Fruit fly (Drosophila melanogaster) whole organism, embryonic: ENCODE measurements around the gene CG17472.

ENCODE experiments used
- Abd-B ChIP-seq: fragments of 200-800 bp; sonication (Bioruptor generic); optimal IDR thresholded peaks from 2 replicates; lab custom pipeline; 2018; ENCODE audit warnings: missing biosample characterization, mild to moderate bottlenecking, missing genetic modification characterization, moderate library complexity
- BEAF-32 ChIP-seq: fragments of 200-800 bp; sonication (Bioruptor generic); optimal IDR thresholded peaks from 3 replicates; lab custom pipeline; 2017; ENCODE audit warnings: missing biosample characterization, missing genetic modification characterization, mild to moderate bottlenecking, moderate library complexity, missing genetic modification reagents
- Bgb ChIP-seq: fragments of 200-800 bp; sonication (Bioruptor generic); IDR thresholded peaks from 2 replicates; pipeline ENCODE4 v1.3.6; 2022; ENCODE audit warnings: missing biosample characterization, missing genetic modification characterization; ENCODE audit not compliant: partially characterized antibody
- CG10321 ChIP-seq: fragments of 200-800 bp; sonication (Bioruptor generic); IDR thresholded peaks from 2 replicates; pipeline ENCODE4 v1.3.6; 2022; ENCODE audit warnings: missing biosample characterization, missing genetic modification characterization
- CG12236 ChIP-seq: fragments of 200-800 bp; sonication (Bioruptor generic); optimal IDR thresholded peaks from 2 replicates; lab custom pipeline; 2016; ENCODE audit warnings: missing biosample characterization, missing genetic modification characterization
- CG12659 ChIP-seq: fragments of 200-800 bp; sonication (Bioruptor generic); optimal IDR thresholded peaks from 3 replicates; lab custom pipeline; 2017; ENCODE audit warnings: mild to moderate bottlenecking, missing biosample characterization, missing genetic modification reagents, missing genetic modification characterization
- CG13287 ChIP-seq: fragments of 200-800 bp; sonication (Bioruptor generic); IDR thresholded peaks from 2 replicates; pipeline ENCODE4 v1.3.6; 2022; ENCODE audit warnings: missing biosample characterization, missing genetic modification characterization; ENCODE audit not compliant: partially characterized antibody
- CG14050 ChIP-seq: fragments of 200-800 bp; sonication (Bioruptor generic); IDR thresholded peaks from 3 replicates; pipeline ENCODE4 v1.3.6; 2022; ENCODE audit warnings: missing biosample characterization, missing genetic modification characterization
- CG14441 ChIP-seq: fragments of 200-800 bp; sonication (Bioruptor generic); IDR thresholded peaks from 2 replicates; pipeline ENCODE4 v1.3.6; 2022; ENCODE audit warnings: missing biosample characterization, missing genetic modification characterization
- CG1603 ChIP-seq: fragments of 200-800 bp; sonication (Bioruptor generic); optimal IDR thresholded peaks from 2 replicates; lab custom pipeline; 2019; ENCODE audit warnings: missing biosample characterization, mild to moderate bottlenecking, missing genetic modification characterization, moderate library complexity
- CG17186 ChIP-seq: fragments of 200-800 bp; sonication (Bioruptor generic); optimal IDR thresholded peaks from 3 replicates; lab custom pipeline; 2017; ENCODE audit warnings: missing biosample characterization, missing genetic modification reagents, missing genetic modification characterization
- CG1832 ChIP-seq: fragments of 200-800 bp; sonication (Bioruptor generic); optimal IDR thresholded peaks from 2 replicates; lab custom pipeline; 2017; ENCODE audit warnings: missing biosample characterization, mild to moderate bottlenecking, missing genetic modification characterization, inconsistent platforms
- CG2199 ChIP-seq: fragments of 200-800 bp; sonication (Bioruptor generic); IDR thresholded peaks from 3 replicates; pipeline ENCODE4 v1.3.6; 2022; ENCODE audit warnings: missing biosample characterization, missing genetic modification characterization
- CG2202 ChIP-seq: fragments of 200-800 bp; sonication (Bioruptor generic); optimal IDR thresholded peaks from 2 replicates; lab custom pipeline; 2018; ENCODE audit warnings: missing biosample characterization, mild to moderate bottlenecking, missing genetic modification characterization
- CG2889 ChIP-seq: fragments of 200-800 bp; sonication (Bioruptor generic); IDR thresholded peaks from 3 replicates; pipeline ENCODE4 v1.3.6; 2022; ENCODE audit warnings: missing biosample characterization, missing genetic modification characterization
- CG33213 ChIP-seq: fragments of 200-800 bp; sonication (Bioruptor generic); optimal IDR thresholded peaks from 3 replicates; lab custom pipeline; 2016; ENCODE audit warnings: missing biosample characterization, missing genetic modification characterization
- CG42726 ChIP-seq: fragments of 200-800 bp; sonication (Bioruptor generic); IDR thresholded peaks from 2 replicates; pipeline ENCODE4 v1.3.6; 2022; ENCODE audit warnings: missing biosample characterization, missing genetic modification characterization; ENCODE audit not compliant: partially characterized antibody
- CG4730 ChIP-seq: fragments of 200-800 bp; sonication (Bioruptor generic); IDR thresholded peaks from 2 replicates; pipeline ENCODE4 v1.3.6; 2022; ENCODE audit warnings: missing biosample characterization, missing genetic modification characterization
- CG6254 ChIP-seq: fragments of 200-800 bp; sonication (Bioruptor generic); optimal IDR thresholded peaks from 3 replicates; lab custom pipeline; 2017; ENCODE audit warnings: mild to moderate bottlenecking, missing biosample characterization, missing genetic modification reagents, missing genetic modification characterization
- CG6791 ChIP-seq: fragments of 200-800 bp; sonication (Bioruptor generic); IDR thresholded peaks from 3 replicates; pipeline ENCODE4 v1.3.6; 2022; ENCODE audit warnings: missing biosample characterization, missing genetic modification characterization; ENCODE audit not compliant: partially characterized antibody
- CG7963 ChIP-seq: fragments of 200-800 bp; sonication (Bioruptor generic); IDR thresholded peaks from 3 replicates; pipeline ENCODE4 v1.3.6; 2022; ENCODE audit warnings: missing biosample characterization, missing genetic modification characterization; ENCODE audit not compliant: partially characterized antibody
- CG9727 ChIP-seq: fragments of 200-800 bp; sonication (Bioruptor generic); optimal IDR thresholded peaks from 3 replicates; lab custom pipeline; 2017; ENCODE audit warnings: missing biosample characterization, mild to moderate bottlenecking, missing genetic modification characterization
- CTCF ChIP-seq: fragments of 200-800 bp; sonication (Bioruptor generic); optimal IDR thresholded peaks from 2 replicates; lab custom pipeline; 2017; ENCODE audit warnings: missing biosample characterization, mild to moderate bottlenecking, missing genetic modification characterization, moderate library complexity
- D19A ChIP-seq: fragments of 200-800 bp; optimal IDR thresholded peaks from 3 replicates; lab custom pipeline; 2019; ENCODE audit warnings: missing biosample characterization, mild to moderate bottlenecking, missing genetic modification characterization, moderate library complexity
- Deaf1 ChIP-seq: fragments of 200-800 bp; optimal IDR thresholded peaks from 3 replicates; lab custom pipeline; 2019; ENCODE audit warnings: missing biosample characterization, mild to moderate bottlenecking, missing genetic modification characterization, moderate library complexity
- Dp ChIP-seq: fragments of 200-800 bp; sonication (Bioruptor generic); optimal IDR thresholded peaks from 2 replicates; lab custom pipeline; 2018; ENCODE audit warnings: missing biosample characterization, mild to moderate bottlenecking, missing genetic modification characterization, moderate library complexity
- HmgD ChIP-seq: fragments of 200-800 bp; sonication (Bioruptor generic); optimal IDR thresholded peaks from 3 replicates; lab custom pipeline; 2016; ENCODE audit warnings: missing biosample characterization, missing genetic modification characterization
- Hmr ChIP-seq: fragments of 200-800 bp; sonication (Bioruptor generic); optimal IDR thresholded peaks from 3 replicates; lab custom pipeline; 2017; ENCODE audit warnings: mild to moderate bottlenecking, missing biosample characterization, missing genetic modification reagents, missing genetic modification characterization
- Jarid2 ChIP-seq: fragments of 200-800 bp; sonication (Bioruptor generic); optimal IDR thresholded peaks from 3 replicates; lab custom pipeline; 2017; ENCODE audit warnings: mild to moderate bottlenecking, missing biosample characterization, missing genetic modification reagents, missing genetic modification characterization
- MESR4 ChIP-seq: fragments of 200-800 bp; sonication (Bioruptor generic); optimal IDR thresholded peaks from 2 replicates; lab custom pipeline; 2018; ENCODE audit warnings: missing biosample characterization, mild to moderate bottlenecking, missing genetic modification characterization, moderate library complexity
- Pdp1 ChIP-seq, 2 experiments: fragments of 200-800 bp; sonication (Bioruptor generic); optimal IDR thresholded peaks; 3 replicates each; lab custom pipeline; 2016; ENCODE audit warnings: missing biosample characterization in 2 of 2, missing genetic modification characterization in 2 of 2, mild to moderate bottlenecking in 1 of 2, moderate library complexity in 1 of 2
- ac ChIP-seq: fragments of 200-800 bp; sonication (Bioruptor generic); optimal IDR thresholded peaks from 3 replicates; lab custom pipeline; 2017; ENCODE audit warnings: missing biosample characterization, mild to moderate bottlenecking, missing genetic modification characterization
- amos ChIP-seq: fragments of 200-800 bp; sonication (Bioruptor generic); IDR thresholded peaks from 2 replicates; pipeline ENCODE4 v1.3.6; 2022; ENCODE audit warnings: missing biosample characterization, missing genetic modification characterization; ENCODE audit not compliant: partially characterized antibody
- az2 ChIP-seq: fragments of 200-800 bp; sonication (Bioruptor generic); optimal IDR thresholded peaks from 3 replicates; lab custom pipeline; 2016; ENCODE audit warnings: missing biosample characterization, missing genetic modification characterization
- bcd ChIP-seq: fragments of 200-800 bp; sonication (Bioruptor generic); optimal IDR thresholded peaks from 2 replicates; lab custom pipeline; 2017; ENCODE audit warnings: missing biosample characterization, mild to moderate bottlenecking, missing genetic modification characterization
- bsh ChIP-seq, 2 experiments: fragments of 200-800 bp; sonication (Bioruptor generic); optimal IDR thresholded peaks; 2 replicates each; lab custom pipeline; 2017 to 2018; ENCODE audit warnings: mild to moderate bottlenecking in 2 of 2, missing biosample characterization in 2 of 2, missing genetic modification characterization in 2 of 2, moderate library complexity in 1 of 2
- ci ChIP-seq: fragments of 200-800 bp; sonication (Bioruptor generic); IDR thresholded peaks from 3 replicates; pipeline ENCODE4 v1.3.6; 2022; ENCODE audit warnings: missing biosample characterization, missing genetic modification characterization
- esg ChIP-seq: fragments of 200-800 bp; sonication (Bioruptor generic); conservative IDR thresholded peaks from 2 replicates; pipeline ENCODE4 v1.3.6; 2022; ENCODE audit warnings: missing biosample characterization, missing genetic modification characterization
- gro ChIP-seq: fragments of 200-800 bp; sonication (Bioruptor generic); optimal IDR thresholded peaks from 2 replicates; lab custom pipeline; 2016; ENCODE audit warnings: missing biosample characterization, missing genetic modification characterization
- gsb-n ChIP-seq: fragments of 200-800 bp; sonication (Bioruptor generic); optimal IDR thresholded peaks from 3 replicates; lab custom pipeline; 2018; ENCODE audit warnings: missing biosample characterization, mild to moderate bottlenecking, missing genetic modification characterization
- hb ChIP-seq: fragments of 200-800 bp; sonication (Bioruptor generic); IDR thresholded peaks from 3 replicates; pipeline ENCODE4 v1.3.6; 2022; ENCODE audit warnings: missing biosample characterization, missing genetic modification characterization; ENCODE audit not compliant: partially characterized antibody
- nom ChIP-seq: fragments of 200-800 bp; sonication (Bioruptor generic); optimal IDR thresholded peaks from 2 replicates; lab custom pipeline; 2017; ENCODE audit warnings: missing biosample characterization, missing genetic modification characterization, mild to moderate bottlenecking, moderate library complexity, missing genetic modification reagents
- row ChIP-seq: fragments of 200-800 bp; sonication (Bioruptor generic); IDR thresholded peaks from 3 replicates; pipeline ENCODE4 v1.3.6; 2022; ENCODE audit warnings: missing biosample characterization, missing genetic modification characterization
- sc ChIP-seq, 3 experiments: fragments of >200 bp in 2 of 3; fragments of 200-800 bp in 1 of 3; sonication (Bioruptor generic) in 1 of 3; optimal IDR thresholded peaks; 2 replicates in 2 of 3; 3 replicates in 1 of 3; lab custom pipeline; 2017; ENCODE audit warnings: mild to moderate bottlenecking in 1 of 3, missing biosample characterization in 1 of 3, missing genetic modification characterization in 1 of 3, missing genetic modification reagents in 1 of 3
- unc-4 ChIP-seq: fragments of 200-800 bp; sonication (Bioruptor generic); IDR thresholded peaks from 2 replicates; pipeline ENCODE4 v1.3.6; 2022; ENCODE audit warnings: missing biosample characterization, missing genetic modification characterization; ENCODE audit not compliant: partially characterized antibody
- yki ChIP-seq: fragments of >200 bp; optimal IDR thresholded peaks from 3 replicates; lab custom pipeline; 2018

CG17472 gene

dm6 chr2L:20638413-20638812 lies 4.1 kb downstream of the CG17472 start (continued):
- TF ChIP-seq nom (GFP tag; lab: Kevin White, UChicago) (no peak), hb (no peak), Hmr (peak; percentile 76), CG17186 (peak; percentile 25), row (GFP tag; lab: Robert Waterston, UW) (0 out of 3 replicates have a peak, but pooled peaks have one; percentile 41), HmgD (GFP tag; lab: Kevin White, UChicago) (peak; percentile 32), CG2889 (GFP tag; lab: Robert Waterston, UW) (no peak), CG7963 (peak; percentile 41; the same call in 1 of the 3 replicates), sc (optimal IDR thresholded peaks at IDR 0.05; lab: Kevin White, UChicago) (no peak), sc (GFP tag; optimal IDR thresholded peaks at IDR 0.05; lab: Kevin White, UChicago) (peak; percentile 25), BEAF-32 (GFP tag; lab: Kevin White, UChicago) (peak; percentile 29), CTCF (GFP tag; lab: Kevin White, UChicago) (peak; percentile 22), CG10321 (GFP tag; lab: Robert Waterston, UW) (peak; percentile 61), az2 (no peak), CG33213 (GFP tag; lab: Kevin White, UChicago) (peak; percentile 92), CG1603 (tag; lab: Kevin White, UChicago) (peak; percentile 66), CG2202 (tag; lab: Kevin White, UChicago) (no peak), Bgb (peak; percentile 65), unc-4 (peak; percentile 32; the same call in 1 of the 2 replicates), Pdp1 (GFP tag; optimal IDR thresholded peaks at IDR 0.05; lab: Kevin White, UChicago) (peak in 1 of 2 experiments; percentile 37), CG12659 (GFP tag; lab: Kevin White, UChicago) (peak; percentile 33), bcd (peak; percentile 16), amos (GFP tag; lab: Robert Waterston, UW) (peak; percentile 32), CG12236 (no peak), Jarid2 (GFP tag; lab: Kevin White, UChicago) (peak; percentile 8), Abd-B (GFP tag; lab: Kevin White, UChicago) (peak; percentile 54), esg (GFP tag; lab: Robert Waterston, UW) (peak; percentile 55), ci (peak; percentile 43; the same call in 1 of the 3 replicates), ac (GFP tag; lab: Kevin White, UChicago) (peak; percentile 87), CG4730 (GFP tag; lab: Robert Waterston, UW) (no peak), CG13287 (GFP tag; lab: Robert Waterston, UW) (peak; percentile 52; the same call in 1 of the 2 replicates), CG6254 (GFP tag; lab: Kevin White, UChicago) (peak; percentile 9), gro (GFP tag; lab: Kevin White, UChicago) (no peak), CG6791 (peak; percentile 48; the same call in 2 of the 3 replicates), Dp (peak; percentile 96), MESR4 (peak; percentile 20), CG14441 (GFP tag; lab: Robert Waterston, UW) (no peak), gsb-n (tag; lab: Kevin White, UChicago) (no peak), CG42726 (GFP tag; lab: Robert Waterston, UW) (0 out of 2 replicates have a peak, but pooled peaks have one; percentile 36), Deaf1 (tag; lab: Kevin White, UChicago) (peak; percentile 77), CG9727 (peak; percentile 20), CG14050 (GFP tag; lab: Robert Waterston, UW) (no peak), bsh (GFP tag; optimal IDR thresholded peaks at IDR 0.05; lab: Kevin White, UChicago) (no peak), CG2199 (GFP tag; lab: Robert Waterston, UW) (peak; percentile 84; the same call in 2 of the 3 replicates), yki (peak; percentile 53), D19A (tag; lab: Kevin White, UChicago) (peak; percentile 6), CG1832 (GFP tag; lab: Kevin White, UChicago) (peak; percentile 45)
